Worm (Caenorhabditis elegans) whole organism, early embryonic: ENCODE results near the gene icd-1.
A peak's percentile ranks its signal among the peaks of the same experiment; 100 is the strongest.

Source experiments
- B0310.2 ChIP-seq: sonication (generic microtip); optimal IDR thresholded peaks from 2 replicates; lab custom pipeline; 2016; ENCODE audit warnings: mild to moderate bottlenecking, missing genetic modification characterization, missing compliant biosample characterization
- F13C5.2 ChIP-seq: sonication (generic microtip); optimal IDR thresholded peaks from 2 replicates; lab custom pipeline; 2017; ENCODE audit warnings: mild to moderate bottlenecking, missing genetic modification characterization, inconsistent platforms, missing compliant biosample characterization
- aly-1 ChIP-seq: sonication (generic microtip); optimal IDR thresholded peaks from 2 replicates; lab custom pipeline; 2016; ENCODE audit warnings: missing genetic modification characterization, missing compliant biosample characterization
- ama-1 ChIP-seq: fragments of 150-350 bp; optimal IDR thresholded peaks from 2 replicates; lab custom pipeline; 2014
- ceh-13 ChIP-seq: fragments of 200-800 bp; sonication (Bioruptor generic); optimal IDR thresholded peaks from 2 replicates; lab custom pipeline; 2018; ENCODE audit warnings: mild to moderate bottlenecking, missing genetic modification characterization, missing compliant biosample characterization
- ceh-36 ChIP-seq: sonication (generic microtip); optimal IDR thresholded peaks from 2 replicates; lab custom pipeline; 2016; ENCODE audit warnings: missing genetic modification characterization, inconsistent platforms, missing compliant biosample characterization
- ets-7 ChIP-seq: sonication (generic microtip); optimal IDR thresholded peaks from 2 replicates; lab custom pipeline; 2016; ENCODE audit warnings: missing genotype, missing genetic modification characterization, missing compliant biosample characterization
- flt-1 ChIP-seq: fragments of 200-800 bp; sonication (Bioruptor generic); IDR thresholded peaks from 2 replicates; pipeline ENCODE4 v1.3.6; 2022; ENCODE audit warnings: missing genetic modification characterization, missing compliant biosample characterization
- hmbx-1 ChIP-seq: sonication (generic microtip); optimal IDR thresholded peaks from 2 replicates; lab custom pipeline; 2016; ENCODE audit warnings: mild to moderate bottlenecking, missing genetic modification characterization, missing compliant biosample characterization
- hmg-4 ChIP-seq: fragments of 200-800 bp; sonication (Bioruptor generic); optimal IDR thresholded peaks from 2 replicates; lab custom pipeline; 2018; ENCODE audit warnings: mild to moderate bottlenecking, missing genetic modification characterization, missing compliant biosample characterization
- hnd-1 ChIP-seq: sonication (generic microtip); optimal IDR thresholded peaks from 2 replicates; lab custom pipeline; 2016; ENCODE audit warnings: missing genetic modification characterization, missing compliant biosample characterization
- pes-1 ChIP-seq: fragments of 200-800 bp; sonication (Bioruptor generic); IDR thresholded peaks from 2 replicates; pipeline ENCODE4 v1.3.6; 2022; ENCODE audit warnings: missing genetic modification reagents, missing genetic modification characterization, missing compliant biosample characterization
- scrt-1 ChIP-seq: fragments of 200-800 bp; sonication (Bioruptor generic); IDR thresholded peaks from 2 replicates; pipeline ENCODE4 v1.3.6; 2022; ENCODE audit warnings: missing genetic modification characterization, missing compliant biosample characterization
- sea-1 ChIP-seq: fragments of 200-800 bp; sonication (Bioruptor generic); conservative IDR thresholded peaks from 2 replicates; pipeline ENCODE4 v1.3.6; 2022; ENCODE audit warnings: missing genetic modification characterization, missing compliant biosample characterization
- tbx-11 ChIP-seq: fragments of 200-800 bp; sonication (Bioruptor generic); IDR thresholded peaks from 2 replicates; pipeline ENCODE4 v1.3.6; 2022; ENCODE audit warnings: missing genetic modification characterization, missing compliant biosample characterization
- tbx-37 ChIP-seq: fragments of 200-800 bp; sonication (Bioruptor generic); conservative IDR thresholded peaks from 2 replicates; pipeline ENCODE4 v1.3.6; 2022; ENCODE audit warnings: missing genetic modification reagents, missing genetic modification characterization, missing compliant biosample characterization
- tra-4 ChIP-seq: sonication (generic microtip); optimal IDR thresholded peaks from 2 replicates; lab custom pipeline; 2017; ENCODE audit warnings: missing genetic modification characterization, missing compliant biosample characterization

The icd-1 gene

ce11 chrII:6573677-6574076 is 14.8 kb downstream of the icd-1 start, which contains the start of gene sra-28:
Gene sra-28, minus strand, starts transcription at chrII:6573777.
- TF ChIP-seq scrt-1 (GFP tag; lab: Robert Waterston, UW), result no peak
- no peak for TF ChIP-seq F13C5.2 (tag; lab: Kevin White, UChicago)
- TF ChIP-seq hnd-1 (tag; lab: Kevin White, UChicago), result no peak
- TF ChIP-seq B0310.2 (tag; lab: Kevin White, UChicago), result no peak
- TF ChIP-seq aly-1, result no peak
- no peak for TF ChIP-seq ama-1
- no peak for TF ChIP-seq flt-1 (GFP tag; lab: Robert Waterston, UW)

DNA sequence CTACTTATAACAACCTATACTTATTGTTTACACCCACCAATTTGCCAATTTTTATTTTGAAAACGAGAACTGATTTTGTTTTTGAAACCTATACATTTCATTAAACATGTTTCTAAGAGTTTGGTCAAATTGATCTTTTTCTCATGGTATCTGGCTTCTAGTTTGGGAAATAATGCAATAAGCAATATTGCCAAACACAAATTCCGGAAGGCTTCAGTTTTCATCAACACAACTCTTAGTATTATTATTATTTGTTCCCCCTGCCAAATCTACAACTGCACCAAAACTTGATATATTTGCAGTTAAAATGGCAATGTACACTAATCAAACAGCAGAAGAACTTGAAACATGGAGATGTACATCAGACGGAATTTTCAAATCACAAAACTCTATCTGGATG is 19.7 kb downstream of the icd-1 start, which contains the start of gene sra-27:
TSS of gene sra-27 (plus strand) at position 301 of the 400 bp plus-strand sequence.
- TF ChIP-seq F13C5.2 (tag; lab: Kevin White, UChicago) (no peak), ceh-36 (tag; lab: Kevin White, UChicago) (no peak), hmg-4 (GFP tag; lab: Kevin White, UChicago) (no peak), sea-1 (GFP tag; lab: Robert Waterston, UW) (no peak), tbx-37 (no peak), aly-1 (no peak), hnd-1 (tag; lab: Kevin White, UChicago) (no peak), pes-1 (no peak), tra-4 (no peak), scrt-1 (GFP tag; lab: Robert Waterston, UW) (no peak), ama-1 (no peak), flt-1 (GFP tag; lab: Robert Waterston, UW) (no peak), ets-7 (tag; lab: Kevin White, UChicago) (no peak), tbx-11 (GFP tag; lab: Robert Waterston, UW) (no peak), hmbx-1 (tag; lab: Kevin White, UChicago) (no peak), ceh-13 (GFP tag; lab: Kevin White, UChicago) (no peak)

- TF ChIP-seq ceh-13 (GFP tag; lab: Kevin White, UChicago) (no peak), hmbx-1 (tag; lab: Kevin White, UChicago) (no peak), ceh-36 (tag; lab: Kevin White, UChicago) (no peak), scrt-1 (GFP tag; lab: Robert Waterston, UW) (no peak), tra-4 (no peak), aly-1 (no peak), tbx-11 (GFP tag; lab: Robert Waterston, UW) (no peak), tbx-37 (no peak), ets-7 (tag; lab: Kevin White, UChicago) (no peak), B0310.2 (tag; lab: Kevin White, UChicago) (no peak), pes-1 (no peak), hnd-1 (tag; lab: Kevin White, UChicago) (no peak), sea-1 (GFP tag; lab: Robert Waterston, UW) (no peak), flt-1 (GFP tag; lab: Robert Waterston, UW) (no peak)
These were observed 21.8 kb downstream of the icd-1 start, which contains the start of the genes F18C5.5 and F18C5.9 for ce11 chrII:6566628-6567180. Gene F18C5.5, minus strand, starts transcription at chrII:6566728. Gene F18C5.9, plus strand, starts transcription at chrII:6567130.

DNA sequence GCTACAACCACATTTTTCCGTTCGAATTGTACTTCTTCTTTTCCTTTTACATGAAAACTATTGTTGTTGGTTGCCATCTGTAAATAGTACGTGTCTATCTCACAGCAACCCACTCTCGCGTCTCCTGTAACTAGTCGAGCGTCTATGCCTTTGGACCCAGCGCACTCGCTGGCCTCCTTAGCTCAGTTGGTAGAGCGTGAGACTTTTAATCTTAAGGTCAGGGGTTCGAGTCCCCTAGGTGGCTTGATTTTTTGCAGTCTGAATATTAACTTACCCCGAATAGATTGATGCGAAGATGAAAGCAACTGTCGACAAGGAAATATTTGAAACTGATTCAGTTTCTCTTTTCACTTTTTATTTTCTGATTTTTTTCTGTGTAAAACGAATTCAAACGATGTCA is 23.4 kb downstream of the icd-1 start, which contains the start of gene mpz-3:
TSS of gene mpz-3 (minus strand) at position 320 of the 400 bp plus-strand sequence.
- TF ChIP-seq scrt-1 (GFP tag; lab: Robert Waterston, UW), result peak; percentile 77
- peak; percentile 74 for TF ChIP-seq aly-1
- no peak for TF ChIP-seq tra-4
- TF ChIP-seq sea-1 (GFP tag; lab: Robert Waterston, UW), result no peak
- no peak; the same call in 1 of the 2 replicates for TF ChIP-seq tbx-37
- TF ChIP-seq ama-1, result no peak
- peak; percentile 81; the same call in 1 of the 2 replicates for TF ChIP-seq flt-1 (GFP tag; lab: Robert Waterston, UW)
- TF ChIP-seq hnd-1 (tag; lab: Kevin White, UChicago), result peak; percentile 47
- peak; percentile 58 for TF ChIP-seq ceh-13 (GFP tag; lab: Kevin White, UChicago)
- TF ChIP-seq hmg-4 (GFP tag; lab: Kevin White, UChicago), result no peak
- TF ChIP-seq hmbx-1 (tag; lab: Kevin White, UChicago), result no peak
- TF ChIP-seq ets-7 (tag; lab: Kevin White, UChicago), result peak; percentile 30
- peak; percentile 83 for TF ChIP-seq tbx-11 (GFP tag; lab: Robert Waterston, UW)
- TF ChIP-seq F13C5.2 (tag; lab: Kevin White, UChicago), result peak; percentile 72
- TF ChIP-seq B0310.2 (tag; lab: Kevin White, UChicago), result peak; percentile 30
- TF ChIP-seq ceh-36 (tag; lab: Kevin White, UChicago), result peak; percentile 64
- no peak for TF ChIP-seq pes-1

DNA sequence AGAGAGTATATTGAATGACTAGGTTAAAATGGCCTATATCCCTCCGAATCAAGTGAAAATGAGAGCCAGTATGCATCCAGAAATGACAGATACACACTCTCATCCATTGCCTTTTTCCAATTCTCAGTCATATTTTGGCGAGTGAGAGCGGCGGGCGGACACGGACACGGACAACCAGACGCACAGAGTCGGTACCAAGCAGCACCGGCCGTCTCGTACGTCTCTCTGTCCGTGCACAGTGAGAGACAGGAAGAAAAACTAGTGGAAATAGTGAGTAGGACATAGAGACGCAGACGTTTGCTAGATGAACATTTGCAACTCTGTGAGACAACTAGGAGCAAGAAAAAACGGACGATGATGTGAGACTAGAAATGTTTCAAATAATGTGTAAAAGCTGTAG is 25.2 kb downstream of the icd-1 start:
- TF ChIP-seq sea-1 (GFP tag; lab: Robert Waterston, UW), result no peak
- TF ChIP-seq hmg-4 (GFP tag; lab: Kevin White, UChicago), result no peak
- no peak for TF ChIP-seq hnd-1 (tag; lab: Kevin White, UChicago)
- no peak for TF ChIP-seq hmbx-1 (tag; lab: Kevin White, UChicago)
- no peak for TF ChIP-seq F13C5.2 (tag; lab: Kevin White, UChicago)
- no peak for TF ChIP-seq scrt-1 (GFP tag; lab: Robert Waterston, UW)
- TF ChIP-seq flt-1 (GFP tag; lab: Robert Waterston, UW), result no peak

DNA sequence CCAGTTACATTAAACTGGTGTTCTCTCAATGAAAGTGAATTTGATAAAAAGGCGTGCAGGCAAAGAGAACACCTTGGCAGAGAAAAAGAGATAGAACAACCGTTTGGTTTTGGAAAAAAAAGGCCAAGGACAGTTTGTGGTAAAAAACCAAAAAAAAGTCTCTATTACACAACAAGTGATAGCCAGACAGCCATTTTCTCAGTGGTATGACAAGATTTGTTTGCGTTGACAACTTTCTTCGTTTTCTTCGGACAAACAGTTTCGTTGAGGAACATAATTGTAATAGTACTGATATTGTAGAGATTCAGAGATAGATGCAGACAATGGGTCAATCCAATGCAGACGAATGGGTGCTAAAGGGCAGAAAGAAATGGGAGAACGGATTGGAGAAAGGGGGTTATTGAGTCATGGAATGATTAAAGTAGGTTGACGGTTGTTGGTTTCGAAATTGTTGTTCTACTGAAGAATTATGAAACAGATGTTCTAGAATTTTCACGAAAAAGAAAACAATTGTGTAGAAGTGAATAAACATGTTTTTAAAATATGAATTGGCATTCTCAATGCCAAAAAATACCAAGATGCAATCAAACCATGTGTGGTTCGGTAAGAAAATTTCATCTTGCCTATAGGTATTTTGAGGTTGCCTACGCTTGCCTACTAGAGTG is 26.1 kb downstream of the icd-1 start:
- TF ChIP-seq ama-1 (no peak), sea-1 (GFP tag; lab: Robert Waterston, UW) (no peak), tra-4 (no peak), ets-7 (tag; lab: Kevin White, UChicago) (no peak), ceh-36 (tag; lab: Kevin White, UChicago) (no peak), ceh-13 (GFP tag; lab: Kevin White, UChicago) (no peak), aly-1 (no peak), F13C5.2 (tag; lab: Kevin White, UChicago) (no peak), hnd-1 (tag; lab: Kevin White, UChicago) (no peak), hmbx-1 (tag; lab: Kevin White, UChicago) (no peak), tbx-11 (GFP tag; lab: Robert Waterston, UW) (no peak), scrt-1 (GFP tag; lab: Robert Waterston, UW) (no peak), hmg-4 (GFP tag; lab: Kevin White, UChicago) (no peak), flt-1 (GFP tag; lab: Robert Waterston, UW) (no peak)
